Fruit fly (Drosophila melanogaster): ENCODE data around the gene Hex-t1.

Hex-t1 gene

DNA sequence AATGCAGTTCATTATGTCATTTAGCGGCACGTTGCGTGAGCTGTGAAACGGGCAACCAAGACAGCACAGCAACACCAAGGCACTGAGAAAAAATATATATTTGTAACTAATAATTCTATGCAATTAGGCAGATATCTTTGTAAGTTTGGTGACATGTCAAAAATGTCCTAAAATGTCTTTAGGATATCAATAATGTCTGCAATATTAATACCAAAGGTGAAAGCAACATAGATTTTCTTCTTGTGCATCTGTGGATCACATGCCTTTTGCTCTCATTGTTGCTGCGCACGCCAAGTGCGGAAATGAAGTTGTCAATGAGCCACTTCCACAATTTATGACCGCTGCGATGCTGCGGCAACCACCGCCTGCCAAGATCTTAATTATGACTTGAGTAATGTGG is 40.6 kb downstream of the Hex-t1 start:
- no peak for TF ChIP-seq pan (optimal IDR thresholded peaks at IDR 0.05)
- no peak for TF ChIP-seq EcR (GFP tag; optimal IDR thresholded peaks at IDR 0.05)
- TF ChIP-seq psq (optimal IDR thresholded peaks at IDR 0.05) = no peak
- TF ChIP-seq usp (GFP tag; optimal IDR thresholded peaks at IDR 0.05) = no peak
- no peak for TF ChIP-seq CG8478 (optimal IDR thresholded peaks at IDR 0.05)

DNA sequence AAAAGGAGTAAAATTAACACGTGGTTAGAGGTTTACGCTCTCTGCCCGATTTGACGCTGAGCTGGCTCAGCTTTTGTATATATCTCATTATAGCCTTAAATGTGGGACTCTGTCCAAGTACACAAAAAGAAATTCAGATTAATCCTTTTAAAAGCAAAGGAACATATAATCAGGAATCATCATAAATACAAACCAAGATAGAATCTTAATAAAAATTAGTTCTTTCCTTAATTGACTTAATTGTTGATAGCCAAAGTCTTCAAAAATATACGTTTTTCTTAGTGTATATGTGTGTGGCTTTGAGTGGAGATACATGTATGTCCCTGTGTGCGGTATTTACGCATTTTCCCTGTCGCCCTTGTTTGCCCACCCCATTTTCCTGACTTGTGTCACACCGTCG is 45.4 kb downstream of the Hex-t1 start:
- TF ChIP-seq CG8478 (optimal IDR thresholded peaks at IDR 0.05) (no peak), EcR (GFP tag; optimal IDR thresholded peaks at IDR 0.05) (no peak), Dll (optimal IDR thresholded peaks at IDR 0.05) (no peak), pan (optimal IDR thresholded peaks at IDR 0.05) (no peak), psq (optimal IDR thresholded peaks at IDR 0.05) (no peak), usp (GFP tag; optimal IDR thresholded peaks at IDR 0.05) (no peak)

dm6 chr3R:26496356-26496755 is 47.5 kb downstream of the Hex-t1 start:
- TF ChIP-seq EcR (GFP tag; optimal IDR thresholded peaks at IDR 0.05) (no peak), usp (GFP tag; optimal IDR thresholded peaks at IDR 0.05) (no peak), pan (optimal IDR thresholded peaks at IDR 0.05) (no peak), psq (optimal IDR thresholded peaks at IDR 0.05) (no peak), CG8478 (optimal IDR thresholded peaks at IDR 0.05) (no peak), Dll (optimal IDR thresholded peaks at IDR 0.05) (no peak)

- TF ChIP-seq CG8478 (optimal IDR thresholded peaks at IDR 0.05) (no peak), psq (optimal IDR thresholded peaks at IDR 0.05) (no peak), Dll (optimal IDR thresholded peaks at IDR 0.05) (no peak), pan (optimal IDR thresholded peaks at IDR 0.05) (no peak), usp (GFP tag; optimal IDR thresholded peaks at IDR 0.05) (no peak)
Measured at dm6 chr3R:26499136-26499535, 50.3 kb downstream of the Hex-t1 start.
